Worm (Caenorhabditis elegans) whole organism, late embryonic: ENCODE measurements around the gene K09E2.2.

ENCODE experiments used
- C38D4.7 ChIP-seq: fragments of 200-800 bp; sonication (Bioruptor generic); optimal IDR thresholded peaks from 2 replicates; lab custom pipeline; 2018; ENCODE audit warnings: mild to moderate bottlenecking, missing genetic modification characterization, moderate library complexity, missing compliant biosample characterization
- K02D7.2 ChIP-seq: sonication (generic microtip); optimal IDR thresholded peaks from 2 replicates; lab custom pipeline; 2017; ENCODE audit warnings: mild to moderate bottlenecking, missing genetic modification characterization, missing compliant biosample characterization
- T23F11.4 ChIP-seq: fragments of 200-800 bp; sonication (Bioruptor generic); optimal IDR thresholded peaks from 2 replicates; lab custom pipeline; 2018; ENCODE audit warnings: mild to moderate bottlenecking, missing genetic modification characterization, missing compliant biosample characterization
- ceh-18 ChIP-seq: sonication (generic microtip); optimal IDR thresholded peaks from 2 replicates; lab custom pipeline; 2016; ENCODE audit warnings: missing genetic modification characterization, missing compliant biosample characterization
- ceh-19 ChIP-seq: fragments of 200-800 bp; sonication (Bioruptor generic); optimal IDR thresholded peaks from 2 replicates; lab custom pipeline; 2018; ENCODE audit warnings: mild to moderate bottlenecking, missing genetic modification characterization, missing compliant biosample characterization
- ceh-2 ChIP-seq: sonication (generic microtip); optimal IDR thresholded peaks from 2 replicates; lab custom pipeline; 2016; ENCODE audit warnings: missing genotype, missing genetic modification characterization, missing compliant biosample characterization
- ceh-22 ChIP-seq: sonication (generic microtip); optimal IDR thresholded peaks from 2 replicates; lab custom pipeline; 2017; ENCODE audit warnings: missing biosample characterization, missing genetic modification characterization
- ceh-24 ChIP-seq: sonication (generic microtip); optimal IDR thresholded peaks from 2 replicates; lab custom pipeline; 2016; ENCODE audit warnings: mild to moderate bottlenecking, missing genetic modification characterization, missing compliant biosample characterization
- ceh-30 ChIP-seq: fragments of 150-350 bp; optimal IDR thresholded peaks from 2 replicates; lab custom pipeline; 2014; ENCODE audit warnings: missing biosample characterization, missing genetic modification characterization
- ceh-34 ChIP-seq: sonication (generic microtip); optimal IDR thresholded peaks from 2 replicates; lab custom pipeline; 2016; ENCODE audit warnings: mild to moderate bottlenecking, missing genetic modification characterization, missing compliant biosample characterization
- ceh-45 ChIP-seq: fragments of 200-800 bp; sonication (Bioruptor generic); IDR thresholded peaks from 2 replicates; pipeline ENCODE4 v1.3.6; 2022; ENCODE audit warnings: missing genetic modification reagents, missing genetic modification characterization, missing compliant biosample characterization
- ceh-48 ChIP-seq: sonication (generic microtip); optimal IDR thresholded peaks from 2 replicates; lab custom pipeline; 2016; ENCODE audit warnings: missing genetic modification characterization, inconsistent platforms, missing compliant biosample characterization
- ceh-9 ChIP-seq: sonication (generic microtip); optimal IDR thresholded peaks from 2 replicates; lab custom pipeline; 2016; ENCODE audit warnings: mild to moderate bottlenecking, missing genetic modification characterization, inconsistent platforms, missing compliant biosample characterization
- che-1 ChIP-seq: sonication (generic microtip); optimal IDR thresholded peaks from 2 replicates; lab custom pipeline; 2016; ENCODE audit warnings: mild to moderate bottlenecking, missing genetic modification characterization, missing compliant biosample characterization
- dmd-4 ChIP-seq: sonication (generic microtip); optimal IDR thresholded peaks from 2 replicates; lab custom pipeline; 2016; ENCODE audit warnings: borderline replicate concordance, missing genetic modification characterization, missing compliant biosample characterization
- dve-1 ChIP-seq: sonication (generic microtip); optimal IDR thresholded peaks from 2 replicates; lab custom pipeline; 2017; ENCODE audit warnings: antibody characterized with exemption, mild to moderate bottlenecking, missing genetic modification characterization, missing compliant biosample characterization
- ets-4 ChIP-seq: sonication (generic microtip); optimal IDR thresholded peaks from 2 replicates; lab custom pipeline; 2016; ENCODE audit warnings: missing genetic modification characterization, missing compliant biosample characterization
- eyg-1 ChIP-seq: sonication (generic microtip); optimal IDR thresholded peaks from 2 replicates; lab custom pipeline; 2016; ENCODE audit warnings: missing genotype, missing genetic modification characterization, missing compliant biosample characterization
- fkh-10 ChIP-seq: fragments of 150-350 bp; optimal IDR thresholded peaks from 2 replicates; lab custom pipeline; 2014; ENCODE audit warnings: missing biosample characterization, missing genetic modification reagents, missing genetic modification characterization
- fkh-6 ChIP-seq: sonication (generic microtip); optimal IDR thresholded peaks from 2 replicates; lab custom pipeline; 2016; ENCODE audit warnings: missing genetic modification characterization, missing compliant biosample characterization
- gmeb-2 ChIP-seq: sonication (generic microtip); optimal IDR thresholded peaks from 2 replicates; lab custom pipeline; 2016; ENCODE audit warnings: missing genetic modification characterization, inconsistent platforms, missing compliant biosample characterization
- hlh-13 ChIP-seq: fragments of 200-800 bp; sonication (Bioruptor generic); optimal IDR thresholded peaks from 2 replicates; lab custom pipeline; 2018; ENCODE audit warnings: mild to moderate bottlenecking, missing genetic modification characterization, missing compliant biosample characterization
- hlh-30 ChIP-seq: sonication (generic microtip); optimal IDR thresholded peaks from 2 replicates; lab custom pipeline; 2017; ENCODE audit warnings: antibody characterized with exemption, missing genetic modification characterization, missing compliant biosample characterization; ENCODE audit not compliant: insufficient read depth
- hlh-8 ChIP-seq: sonication (generic microtip); optimal IDR thresholded peaks from 2 replicates; lab custom pipeline; 2016; ENCODE audit warnings: missing genotype, missing genetic modification characterization, missing compliant biosample characterization
- lim-6 ChIP-seq: sonication (generic microtip); optimal IDR thresholded peaks from 2 replicates; lab custom pipeline; 2016; ENCODE audit warnings: missing genetic modification characterization, missing compliant biosample characterization
- lin-11 ChIP-seq: fragments of 200-800 bp; sonication (Bioruptor generic); optimal IDR thresholded peaks from 2 replicates; lab custom pipeline; 2018; ENCODE audit warnings: mild to moderate bottlenecking, missing genetic modification characterization, missing compliant biosample characterization
- nfya-1 ChIP-seq: sonication (generic microtip); optimal IDR thresholded peaks from 2 replicates; lab custom pipeline; 2017; ENCODE audit warnings: missing genetic modification characterization, mild to moderate bottlenecking, missing compliant biosample characterization, antibody characterized with exemption, moderate library complexity
- npax-4 ChIP-seq: sonication (generic microtip); optimal IDR thresholded peaks from 2 replicates; lab custom pipeline; 2016; ENCODE audit warnings: missing genetic modification characterization, missing compliant biosample characterization
- pha-2 ChIP-seq: sonication (generic microtip); optimal IDR thresholded peaks from 2 replicates; lab custom pipeline; 2017; ENCODE audit warnings: mild to moderate bottlenecking, missing genetic modification characterization, missing compliant biosample characterization
- pros-1 ChIP-seq: fragments of 150-350 bp; optimal IDR thresholded peaks from 2 replicates; lab custom pipeline; 2014; ENCODE audit warnings: missing biosample characterization, missing genetic modification reagents, missing genetic modification characterization
- sox-2 ChIP-seq: fragments of 200-800 bp; sonication (Bioruptor generic); IDR thresholded peaks from 2 replicates; pipeline ENCODE4 v1.3.6; 2022; ENCODE audit warnings: missing genetic modification reagents, missing genetic modification characterization, missing compliant biosample characterization
- sox-4 ChIP-seq: sonication (generic microtip); optimal IDR thresholded peaks from 2 replicates; lab custom pipeline; 2017; ENCODE audit warnings: mild to moderate bottlenecking, missing genetic modification characterization, inconsistent platforms, missing compliant biosample characterization
- tbx-2 ChIP-seq: sonication (generic microtip); optimal IDR thresholded peaks from 2 replicates; lab custom pipeline; 2016; ENCODE audit warnings: missing genetic modification characterization, missing compliant biosample characterization
- tbx-7 ChIP-seq: sonication (generic microtip); optimal IDR thresholded peaks from 2 replicates; lab custom pipeline; 2016; ENCODE audit warnings: missing genotype, missing genetic modification characterization, missing compliant biosample characterization
- ttx-3 ChIP-seq: sonication (generic microtip); optimal IDR thresholded peaks from 2 replicates; lab custom pipeline; 2016; ENCODE audit warnings: missing genetic modification reagents, missing genetic modification characterization, missing compliant biosample characterization
- unc-42 ChIP-seq: sonication (generic microtip); optimal IDR thresholded peaks from 2 replicates; lab custom pipeline; 2016; ENCODE audit warnings: missing genotype, missing genetic modification characterization, missing compliant biosample characterization
- zip-5 ChIP-seq: sonication (generic microtip); optimal IDR thresholded peaks from 2 replicates; lab custom pipeline; 2016; ENCODE audit warnings: missing genetic modification characterization, missing compliant biosample characterization
- ztf-16 ChIP-seq: sonication (generic microtip); optimal IDR thresholded peaks from 2 replicates; lab custom pipeline; 2017; ENCODE audit warnings: missing genetic modification characterization, missing compliant biosample characterization

The K09E2.2 gene

DNA sequence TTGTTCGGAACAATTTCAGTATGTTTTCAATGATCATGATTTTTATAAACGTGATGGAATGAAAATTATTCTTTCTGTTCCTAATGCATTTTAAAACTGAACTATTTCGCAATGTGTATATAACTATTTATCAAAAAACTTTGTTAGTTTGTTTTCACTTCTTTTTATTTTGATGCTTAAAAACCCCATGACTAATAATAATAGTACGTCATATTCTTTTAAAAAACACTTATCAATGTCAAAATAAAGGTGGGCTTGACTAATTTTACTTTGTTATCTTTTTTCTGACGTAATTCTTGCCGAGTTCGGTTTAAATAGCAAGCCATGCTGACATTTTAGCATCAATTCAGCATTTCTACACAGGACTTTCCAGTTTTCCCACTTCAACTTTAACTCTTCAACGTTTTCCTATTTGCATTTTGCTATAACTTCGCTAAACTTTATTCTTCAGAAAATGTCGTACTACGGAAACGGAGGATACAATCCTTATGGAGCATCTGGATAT lies 38.3 kb downstream of the K09E2.2 start, which contains the start of gene F53A9.1:
F53A9.1 (plus strand) TSS at position 455 of the 505 bp plus-strand sequence.
- TF ChIP-seq ets-4 (tag; lab: Kevin White, UChicago) (no peak), lin-11 (tag; lab: Kevin White, UChicago) (no peak), gmeb-2 (tag; lab: Kevin White, UChicago) (no peak), ceh-2 (tag; lab: Kevin White, UChicago) (no peak), dmd-4 (tag; lab: Kevin White, UChicago) (no peak), nfya-1 (tag; lab: Kevin White, UChicago) (no peak), pros-1 (no peak), tbx-2 (tag; lab: Kevin White, UChicago) (no peak), hlh-8 (tag; lab: Kevin White, UChicago) (no peak), dve-1 (tag; lab: Kevin White, UChicago) (no peak), ceh-45 (GFP tag; lab: Robert Waterston, UW) (no peak), ceh-22 (no peak), C38D4.7 (GFP tag; lab: Kevin White, UChicago) (no peak), fkh-10 (GFP tag; lab: Kevin White, UChicago) (no peak), lim-6 (tag; lab: Kevin White, UChicago) (no peak), pha-2 (tag; lab: Kevin White, UChicago) (no peak), che-1 (tag; lab: Kevin White, UChicago) (no peak), ceh-9 (tag; lab: Kevin White, UChicago) (no peak)

DNA sequence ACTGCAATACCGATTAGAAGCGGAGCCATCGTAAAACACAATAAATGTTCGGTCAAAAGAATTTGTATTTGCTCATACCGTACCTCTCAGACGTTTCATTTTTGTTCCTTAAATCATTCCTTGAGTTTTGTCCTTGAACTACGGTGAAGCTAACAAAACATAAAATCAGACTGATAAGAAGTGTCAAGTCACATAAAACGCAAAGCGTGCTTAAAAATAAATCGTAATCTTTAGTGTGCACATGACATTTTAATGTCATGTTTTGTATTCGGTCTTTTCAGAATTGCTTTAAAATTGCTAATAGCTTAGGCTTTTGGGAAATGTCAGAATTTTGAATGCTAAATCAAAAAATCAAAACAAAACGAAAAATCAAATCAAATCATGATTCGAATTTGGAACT lies 39.8 kb downstream of the K09E2.2 start:
- TF ChIP-seq ceh-30 (no peak), hlh-30 (tag; lab: Kevin White, UChicago) (no peak), ceh-2 (tag; lab: Kevin White, UChicago) (no peak), T23F11.4 (GFP tag; lab: Kevin White, UChicago) (no peak), ceh-24 (tag; lab: Kevin White, UChicago) (no peak), fkh-10 (GFP tag; lab: Kevin White, UChicago) (no peak), dmd-4 (tag; lab: Kevin White, UChicago) (no peak), hlh-8 (tag; lab: Kevin White, UChicago) (no peak), ceh-48 (no peak), hlh-13 (GFP tag; lab: Kevin White, UChicago) (no peak), unc-42 (tag; lab: Kevin White, UChicago) (no peak)

DNA sequence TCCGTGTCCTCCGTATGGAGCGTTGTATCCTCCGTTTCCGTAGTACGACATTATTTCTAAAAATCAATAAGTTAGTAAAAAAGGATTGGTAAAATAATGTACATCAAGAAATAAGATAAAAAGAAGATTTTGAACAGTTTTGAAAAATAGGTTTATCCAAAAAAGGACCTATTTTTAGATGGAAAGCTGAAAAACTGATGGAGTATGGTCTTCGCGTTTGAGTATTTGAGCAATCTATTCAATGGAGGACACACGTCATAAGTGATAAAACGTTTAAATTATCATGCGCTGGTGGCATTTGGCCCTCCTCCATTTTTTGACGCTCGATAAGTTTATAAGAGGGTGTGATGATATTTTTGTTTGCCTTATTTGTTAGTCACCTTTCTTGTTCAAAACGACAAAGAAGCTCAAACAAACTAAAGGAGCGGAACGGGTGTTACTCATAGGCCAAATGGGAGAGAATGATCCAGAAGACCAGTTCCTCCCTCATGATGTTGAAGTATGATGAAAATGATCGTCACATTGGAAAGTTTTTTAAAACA lies 41.0 kb downstream of the K09E2.2 start, which contains the start of gene F53A9.6:
F53A9.6 (minus strand) TSS at position 51 of the 542 bp plus-strand sequence.
- TF ChIP-seq che-1 (tag; lab: Kevin White, UChicago), result no peak
- TF ChIP-seq tbx-7 (tag; lab: Kevin White, UChicago), result no peak
- no peak for TF ChIP-seq eyg-1
- no peak for TF ChIP-seq K02D7.2
- TF ChIP-seq, all 69 proteins: peak for 0

DNA sequence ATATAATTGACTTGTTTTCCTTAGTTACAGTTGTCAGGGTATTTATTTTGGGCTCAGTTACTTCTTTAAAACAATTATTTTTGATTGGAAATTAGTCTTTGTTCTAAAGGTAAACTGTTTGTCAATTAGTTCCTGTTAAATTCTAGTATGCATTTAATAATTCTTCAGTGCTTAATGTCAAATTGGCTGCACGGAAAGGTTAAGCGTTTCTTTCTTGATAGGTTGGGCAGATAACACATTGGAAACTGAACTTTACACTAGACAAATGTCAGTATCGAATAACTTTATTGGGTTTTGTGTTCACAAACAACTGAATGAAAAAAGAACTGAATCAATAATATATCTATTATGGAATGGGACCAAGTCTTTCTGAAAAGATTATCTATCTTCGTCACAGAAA lies 42.0 kb downstream of the K09E2.2 start:
- TF ChIP-seq K02D7.2, result no peak
- no peak for TF ChIP-seq dmd-4 (tag; lab: Kevin White, UChicago)
- TF ChIP-seq ets-4 (tag; lab: Kevin White, UChicago), result no peak
- TF ChIP-seq ceh-18 (tag; lab: Kevin White, UChicago), result no peak
- no peak for TF ChIP-seq ztf-16 (tag; lab: Kevin White, UChicago)
- TF ChIP-seq ttx-3, result no peak
- TF ChIP-seq zip-5 (tag; lab: Kevin White, UChicago), result no peak
- no peak for TF ChIP-seq npax-4 (tag; lab: Kevin White, UChicago)
- no peak for TF ChIP-seq ceh-34 (tag; lab: Kevin White, UChicago)
- no peak for TF ChIP-seq fkh-6 (tag; lab: Kevin White, UChicago)
- no peak for TF ChIP-seq ceh-30
- TF ChIP-seq lim-6 (tag; lab: Kevin White, UChicago), result no peak
- TF ChIP-seq sox-4 (tag; lab: Kevin White, UChicago), result no peak
- no peak for TF ChIP-seq ceh-19 (GFP tag; lab: Kevin White, UChicago)
- no peak for TF ChIP-seq sox-2 (GFP tag; lab: Robert Waterston, UW)
